1 fruit fly cellular context compared by ENCODE assay signal in the genomic region with DNA sequence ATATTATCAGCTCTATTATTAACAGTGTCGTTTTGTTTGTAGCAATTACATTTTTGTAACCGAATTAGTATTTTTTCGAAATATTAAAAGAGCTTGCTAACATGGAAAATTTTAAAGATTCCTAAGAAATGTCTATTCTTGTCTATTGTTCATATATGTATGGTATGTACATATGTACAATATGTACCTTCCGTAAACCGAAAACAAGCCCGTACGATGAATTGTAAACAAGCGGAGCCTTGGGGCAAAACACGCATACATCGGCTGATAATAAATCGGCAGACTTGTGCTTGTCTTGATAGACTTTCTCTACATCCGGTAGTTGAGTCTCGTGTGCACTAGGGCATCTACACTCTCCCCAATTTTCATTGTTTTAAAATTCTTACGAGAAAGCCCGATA.
TF ChIP-seq lines count a peak whose summit lies in the region.

No protein-coding gene starts in this region.

TF ChIP-seq in whole organism, embryonic, 481 proteins besides CTCF, POLR2A, EP300 and RAD21 (continued from another document and continues in another):
- TF ChIP-seq aop (GFP tag; IDR thresholded peaks at IDR 0.05; lab: Robert Waterston, UW) (no peak), CG7839 (tag; optimal IDR thresholded peaks at IDR 0.05; lab: Kevin White, UChicago) (no peak), Scr (GFP tag; IDR thresholded peaks at IDR 0.05; lab: Robert Waterston, UW; ENCODE audit: partially characterized antibody) (no peak), Dll (GFP tag; IDR thresholded peaks at IDR 0.05; lab: Robert Waterston, UW; ENCODE audit: partially characterized antibody) (no peak), Nf-YC (tag; optimal IDR thresholded peaks at IDR 0.05; lab: Kevin White, UChicago) (no peak), Dad (GFP tag; optimal IDR thresholded peaks at IDR 0.05; lab: Kevin White, UChicago) (no peak), CG4617 (GFP tag; optimal IDR thresholded peaks at IDR 0.05; lab: Kevin White, UChicago; ENCODE audit: borderline replicate concordance) (no peak), lab (GFP tag; optimal IDR thresholded peaks at IDR 0.05; lab: Kevin White, UChicago) (peak; percentile 72), ab (GFP tag; optimal IDR thresholded peaks at IDR 0.05; lab: Kevin White, UChicago) (no peak), CG8924 (tag; optimal IDR thresholded peaks at IDR 0.05; lab: Kevin White, UChicago) (peak; percentile 8), amos (GFP tag; IDR thresholded peaks at IDR 0.05; lab: Robert Waterston, UW; ENCODE audit: partially characterized antibody) (no peak), nom (GFP tag; optimal IDR thresholded peaks at IDR 0.05; lab: Kevin White, UChicago) (no peak), Abd-B (GFP tag; optimal IDR thresholded peaks at IDR 0.05; lab: Kevin White, UChicago) (no peak), CG2120 (GFP tag; optimal IDR thresholded peaks at IDR 0.05; lab: Kevin White, UChicago) (no peak), rib (GFP tag; IDR thresholded peaks at IDR 0.05; lab: Robert Waterston, UW) (no peak), D (optimal IDR thresholded peaks at IDR 0.05; lab: Kevin White, UChicago) (no peak), D (GFP tag; optimal IDR thresholded peaks at IDR 0.05; lab: Kevin White, UChicago) (peak; percentile 60), Antp (GFP tag; optimal IDR thresholded peaks at IDR 0.05; lab: Kevin White, UChicago) (peak; percentile 9), dmrt11E (tag; optimal IDR thresholded peaks at IDR 0.05; lab: Kevin White, UChicago) (peak; percentile 61), Sox102F (GFP tag; optimal IDR thresholded peaks at IDR 0.05; lab: Kevin White, UChicago) (peak; percentile 17), Hr3 (GFP tag; optimal IDR thresholded peaks at IDR 0.05; lab: Kevin White, UChicago) (no peak), C15 (GFP tag; IDR thresholded peaks at IDR 0.05; lab: Robert Waterston, UW) (no peak), H15 (GFP tag; IDR thresholded peaks at IDR 0.05; lab: Robert Waterston, UW) (0 out of 3 replicates have a peak, but pooled peaks have one; percentile 26), CG8089 (GFP tag; optimal IDR thresholded peaks at IDR 0.05; lab: Kevin White, UChicago) (peak; percentile 55), CG2199 (GFP tag; IDR thresholded peaks at IDR 0.05; lab: Robert Waterston, UW) (no peak), HLH54F (GFP tag; optimal IDR thresholded peaks at IDR 0.05; lab: Kevin White, UChicago) (no peak), D19A (tag; optimal IDR thresholded peaks at IDR 0.05; lab: Kevin White, UChicago) (peak; percentile 32), pfk (GFP tag; optimal IDR thresholded peaks at IDR 0.05; lab: Kevin White, UChicago) (peak; percentile 54), Hsf (GFP tag; optimal IDR thresholded peaks at IDR 0.05; lab: Kevin White, UChicago) (no peak), zen (tag; optimal IDR thresholded peaks at IDR 0.05; lab: Kevin White, UChicago) (no peak), Bteb2 (GFP tag; optimal IDR thresholded peaks at IDR 0.05; lab: Kevin White, UChicago) (no peak), CG17361 (GFP tag; IDR thresholded peaks at IDR 0.05; lab: Robert Waterston, UW) (peak; percentile 42; the same call in 2 of the 3 replicates), ase (GFP tag; IDR thresholded peaks at IDR 0.05; lab: Robert Waterston, UW) (no peak), CG12071 (GFP tag; optimal IDR thresholded peaks at IDR 0.05; lab: Kevin White, UChicago) (peak; percentile 60), CG12236 (GFP tag; optimal IDR thresholded peaks at IDR 0.05; lab: Kevin White, UChicago) (no peak), CG2202 (tag; optimal IDR thresholded peaks at IDR 0.05; lab: Kevin White, UChicago) (peak; percentile 65), CG17359 (tag; optimal IDR thresholded peaks at IDR 0.05; lab: Kevin White, UChicago) (peak; percentile 68), stc (GFP tag; IDR thresholded peaks at IDR 0.05; lab: Robert Waterston, UW) (no peak), Atf6 (GFP tag; IDR thresholded peaks at IDR 0.05; lab: Robert Waterston, UW) (peak; percentile 69), CG10462 (GFP tag; optimal IDR thresholded peaks at IDR 0.05; lab: Kevin White, UChicago) (no peak), CG15514 (GFP tag; optimal IDR thresholded peaks at IDR 0.05; lab: Kevin White, UChicago) (no peak), CG6791 (GFP tag; IDR thresholded peaks at IDR 0.05; lab: Robert Waterston, UW; ENCODE audit: partially characterized antibody) (no peak), CG14710 (tag; optimal IDR thresholded peaks at IDR 0.05; lab: Kevin White, UChicago) (peak; percentile 36), dan (GFP tag; IDR thresholded peaks at IDR 0.05; lab: Robert Waterston, UW) (no peak), ftz-f1 (GFP tag; optimal IDR thresholded peaks at IDR 0.05; lab: Kevin White, UChicago) (no peak), CG15601 (tag; optimal IDR thresholded peaks at IDR 0.05; lab: Kevin White, UChicago) (peak; percentile 78), CG16863 (GFP tag; optimal IDR thresholded peaks at IDR 0.05; lab: Kevin White, UChicago) (peak; percentile 6), CG7372 (GFP tag; IDR thresholded peaks at IDR 0.05; lab: Robert Waterston, UW) (no peak), cad (GFP tag; optimal IDR thresholded peaks at IDR 0.05; lab: Kevin White, UChicago) (no peak), CG4820 (GFP tag; optimal IDR thresholded peaks at IDR 0.05; lab: Kevin White, UChicago) (peak; percentile 24), CG4328 (GFP tag; optimal IDR thresholded peaks at IDR 0.05; lab: Kevin White, UChicago) (peak; percentile 59), ewg (GFP tag; optimal IDR thresholded peaks at IDR 0.05; lab: Kevin White, UChicago) (no peak), otp (GFP tag; IDR thresholded peaks at IDR 0.05; lab: Robert Waterston, UW) (0 out of 3 replicates have a peak, but pooled peaks have one; percentile 49), Dip2 (GFP tag; IDR thresholded peaks at IDR 0.05; lab: Robert Waterston, UW) (no peak), prd (optimal IDR thresholded peaks at IDR 0.05; lab: Kevin White, UChicago) (no peak), prd (GFP tag; IDR thresholded peaks at IDR 0.05; lab: Robert Waterston, UW) (no peak), Chrac-16 (GFP tag; optimal IDR thresholded peaks at IDR 0.05; lab: Kevin White, UChicago) (no peak), Deaf1 (tag; optimal IDR thresholded peaks at IDR 0.05; lab: Kevin White, UChicago) (no peak), CG14965 (GFP tag; optimal IDR thresholded peaks at IDR 0.05; lab: Kevin White, UChicago; ENCODE audit: borderline replicate concordance) (no peak), trem (tag; optimal IDR thresholded peaks at IDR 0.05; lab: Kevin White, UChicago) (no peak), kni (GFP tag; optimal IDR thresholded peaks at IDR 0.05; lab: Kevin White, UChicago) (peak; percentile 87), Six4 (GFP tag; optimal IDR thresholded peaks at IDR 0.05; lab: Kevin White, UChicago) (peak; percentile 4), Nf-YA (GFP tag; IDR thresholded peaks at IDR 0.05; lab: Robert Waterston, UW) (no peak), phol (tag; optimal IDR thresholded peaks at IDR 0.05; lab: Kevin White, UChicago) (no peak), CG13775 (GFP tag; optimal IDR thresholded peaks at IDR 0.05; lab: Kevin White, UChicago) (no peak), CG4854 (GFP tag; optimal IDR thresholded peaks at IDR 0.05; lab: Kevin White, UChicago) (no peak), CG3995 (GFP tag; optimal IDR thresholded peaks at IDR 0.05; lab: Kevin White, UChicago) (no peak), oc (tag; optimal IDR thresholded peaks at IDR 0.05; lab: Kevin White, UChicago) (no peak), CG3065 (GFP tag; optimal IDR thresholded peaks at IDR 0.05; lab: Kevin White, UChicago) (no peak), jumu (GFP tag; optimal IDR thresholded peaks at IDR 0.05; lab: Kevin White, UChicago) (no peak), slou (GFP tag; optimal IDR thresholded peaks at IDR 0.05; lab: Kevin White, UChicago) (peak; percentile 28), wor (GFP tag; IDR thresholded peaks at IDR 0.05; lab: Robert Waterston, UW) (no peak), Aef1 (GFP tag; IDR thresholded peaks at IDR 0.05; lab: Robert Waterston, UW) (no peak), sens (GFP tag; lab: Kevin White, UChicago) (peak; percentile 85), knrl (GFP tag; IDR thresholded peaks at IDR 0.05; lab: Robert Waterston, UW; ENCODE audit: partially characterized antibody) (no peak), TFAM (GFP tag; optimal IDR thresholded peaks at IDR 0.05; lab: Kevin White, UChicago) (no peak), cas (GFP tag; IDR thresholded peaks at IDR 0.05; lab: Robert Waterston, UW) (no peak), pb (GFP tag; optimal IDR thresholded peaks at IDR 0.05; lab: Kevin White, UChicago) (no peak), sug (tag; optimal IDR thresholded peaks at IDR 0.05; lab: Kevin White, UChicago) (no peak), Adf1 (GFP tag; IDR thresholded peaks at IDR 0.05; lab: Robert Waterston, UW) (no peak), chm (GFP tag; IDR thresholded peaks at IDR 0.05; lab: Robert Waterston, UW) (peak; percentile 42; the same call in 1 of the 2 replicates), zfh2 (GFP tag; optimal IDR thresholded peaks at IDR 0.05; lab: Kevin White, UChicago) (no peak), org-1 (GFP tag; optimal IDR thresholded peaks at IDR 0.05; lab: Kevin White, UChicago) (no peak), Opbp (GFP tag; IDR thresholded peaks at IDR 0.05; lab: Robert Waterston, UW; ENCODE audit: partially characterized antibody) (no peak), CG1602 (GFP tag; optimal IDR thresholded peaks at IDR 0.05; lab: Kevin White, UChicago) (peak; percentile 24), CG18764 (GFP tag; optimal IDR thresholded peaks at IDR 0.05; lab: Kevin White, UChicago) (peak; percentile 56), gfzf (GFP tag; optimal IDR thresholded peaks at IDR 0.05; lab: Kevin White, UChicago) (no peak), CkIIα-i1 (GFP tag; IDR thresholded peaks at IDR 0.05; lab: Robert Waterston, UW) (no peak), Doc3 (GFP tag; IDR thresholded peaks at IDR 0.05; lab: Robert Waterston, UW; ENCODE audit: partially characterized antibody) (no peak), mam (GFP tag; optimal IDR thresholded peaks at IDR 0.05; lab: Kevin White, UChicago) (no peak), fd64A (GFP tag; optimal IDR thresholded peaks at IDR 0.05; lab: Kevin White, UChicago) (peak; percentile 78), Hey (tag; optimal IDR thresholded peaks at IDR 0.05; lab: Kevin White, UChicago) (peak; percentile 12), CG10543 (GFP tag; optimal IDR thresholded peaks at IDR 0.05; lab: Kevin White, UChicago) (peak; percentile 27), CG32532 (GFP tag; IDR thresholded peaks at IDR 0.05; lab: Robert Waterston, UW) (no peak), pzg (GFP tag; optimal IDR thresholded peaks at IDR 0.05; lab: Kevin White, UChicago) (no peak), CG9797 (GFP tag; optimal IDR thresholded peaks at IDR 0.05; lab: Kevin White, UChicago) (no peak), bigmax (GFP tag; optimal IDR thresholded peaks at IDR 0.05; lab: Kevin White, UChicago) (no peak), tup (GFP tag; optimal IDR thresholded peaks at IDR 0.05; lab: Kevin White, UChicago) (no peak), crp (GFP tag; optimal IDR thresholded peaks at IDR 0.05; lab: Kevin White, UChicago) (no peak), nerfin-2 (GFP tag; IDR thresholded peaks at IDR 0.05; lab: Robert Waterston, UW; ENCODE audit: partially characterized antibody) (no peak), NfI (GFP tag; optimal IDR thresholded peaks at IDR 0.05; lab: Kevin White, UChicago) (no peak), Optix (GFP tag; IDR thresholded peaks at IDR 0.05; lab: Robert Waterston, UW) (no peak), ham (GFP tag; IDR thresholded peaks at IDR 0.05; lab: Robert Waterston, UW) (no peak), CG16815 (GFP tag; optimal IDR thresholded peaks at IDR 0.05; lab: Kevin White, UChicago) (no peak), gcm (GFP tag; optimal IDR thresholded peaks at IDR 0.05; lab: Kevin White, UChicago) (peak; percentile 16), her (GFP tag; optimal IDR thresholded peaks at IDR 0.05; lab: Kevin White, UChicago) (no peak), grn (GFP tag; optimal IDR thresholded peaks at IDR 0.05; lab: Kevin White, UChicago) (no peak), CG12391 (tag; optimal IDR thresholded peaks at IDR 0.05; lab: Kevin White, UChicago) (no peak), CG18011 (GFP tag; optimal IDR thresholded peaks at IDR 0.05; lab: Kevin White, UChicago) (no peak), exex (tag; optimal IDR thresholded peaks at IDR 0.05; lab: Kevin White, UChicago) (no peak), CG8388 (GFP tag; optimal IDR thresholded peaks at IDR 0.05; lab: Kevin White, UChicago) (peak; percentile 11), crol (GFP tag; IDR thresholded peaks at IDR 0.05; lab: Robert Waterston, UW) (no peak), Atf-2 (GFP tag; optimal IDR thresholded peaks at IDR 0.05; lab: Kevin White, UChicago) (peak; percentile 27), Mes4 (GFP tag; optimal IDR thresholded peaks at IDR 0.05; lab: Kevin White, UChicago) (peak; percentile 42), dm (GFP tag; optimal IDR thresholded peaks at IDR 0.05; lab: Kevin White, UChicago) (no peak), HmgD (GFP tag; optimal IDR thresholded peaks at IDR 0.05; lab: Kevin White, UChicago) (no peak), CG3163 (GFP tag; optimal IDR thresholded peaks at IDR 0.05; lab: Kevin White, UChicago) (no peak), Side (GFP tag; optimal IDR thresholded peaks at IDR 0.05; lab: Kevin White, UChicago) (peak; percentile 45), CG1603 (tag; optimal IDR thresholded peaks at IDR 0.05; lab: Kevin White, UChicago) (peak; percentile 38), CG17186 (GFP tag; optimal IDR thresholded peaks at IDR 0.05; lab: Kevin White, UChicago) (no peak), tna (GFP tag; IDR thresholded peaks at IDR 0.05; lab: Robert Waterston, UW; ENCODE audit: partially characterized antibody) (no peak), Ptx1 (GFP tag; IDR thresholded peaks at IDR 0.05; lab: Robert Waterston, UW) (no peak), vvl (GFP tag; IDR thresholded peaks at IDR 0.05; lab: Robert Waterston, UW) (no peak), ems (GFP tag; optimal IDR thresholded peaks at IDR 0.05; lab: Kevin White, UChicago) (no peak), Poxn (GFP tag; IDR thresholded peaks at IDR 0.05; lab: Robert Waterston, UW) (no peak), CoRest (tag; optimal IDR thresholded peaks at IDR 0.05; lab: Kevin White, UChicago) (peak; percentile 18), CG10267 (tag; optimal IDR thresholded peaks at IDR 0.05; lab: Kevin White, UChicago) (no peak), Spps (tag; optimal IDR thresholded peaks at IDR 0.05; lab: Kevin White, UChicago) (peak; percentile 3), CG11560 (tag; IDR thresholded peaks at IDR 0.05; lab: Robert Waterston, UW) (no peak), Mad (GFP tag; optimal IDR thresholded peaks at IDR 0.05; lab: Kevin White, UChicago) (no peak), Blimp-1 (GFP tag; optimal IDR thresholded peaks at IDR 0.05; lab: Kevin White, UChicago) (no peak), CG6683 (GFP tag; optimal IDR thresholded peaks at IDR 0.05; lab: Kevin White, UChicago) (peak; percentile 26)
